Worm (Caenorhabditis elegans): Measurements from ENCODE around the gene C55A1.1.

C55A1.1 gene

ce11 chrV:15610350-15610940 is 11.2 kb upstream of the C55A1.1 start, which contains the start of the genes fbxa-153 and str-12:
TSS of gene fbxa-153 (minus strand) at chrV:15610384.
TSS of gene str-12 (plus strand) at chrV:15610890.
- no peak for TF ChIP-seq hlh-15 (tag; optimal IDR thresholded peaks at IDR 0.05)
- TF ChIP-seq dmd-4 (tag; optimal IDR thresholded peaks at IDR 0.05; ENCODE audit: borderline replicate concordance), result no peak
- no peak for TF ChIP-seq ceh-45 (GFP tag; IDR thresholded peaks at IDR 0.05)
- no peak for TF ChIP-seq pha-4 (tag; optimal IDR thresholded peaks at IDR 0.05)
- TF ChIP-seq ceh-6 (GFP tag; optimal IDR thresholded peaks at IDR 0.05), result no peak
- TF ChIP-seq hlh-30 (tag; optimal IDR thresholded peaks at IDR 0.05; ENCODE audit: insufficient read depth), result no peak
- TF ChIP-seq Y22D7AL.16 (tag; optimal IDR thresholded peaks at IDR 0.05), result no peak
- no peak for TF ChIP-seq ceh-48 (tag; optimal IDR thresholded peaks at IDR 0.05)
- no peak for TF ChIP-seq odd-2 (tag; optimal IDR thresholded peaks at IDR 0.05)
- TF ChIP-seq elt-4 (tag; optimal IDR thresholded peaks at IDR 0.05), result no peak
- no peak for TF ChIP-seq zip-5 (tag; optimal IDR thresholded peaks at IDR 0.05)
- TF ChIP-seq ceh-24 (tag; optimal IDR thresholded peaks at IDR 0.05), result no peak
- no peak for TF ChIP-seq madf-2 (tag; optimal IDR thresholded peaks at IDR 0.05)
- TF ChIP-seq hlh-6 (tag; optimal IDR thresholded peaks at IDR 0.05), result no peak
- TF ChIP-seq nhr-11 (tag; optimal IDR thresholded peaks at IDR 0.05), result no peak
- peak; percentile 56 for TF ChIP-seq ref-2 (tag; optimal IDR thresholded peaks at IDR 0.05)
- TF ChIP-seq mec-3 (tag; optimal IDR thresholded peaks at IDR 0.05; ENCODE audit: borderline replicate concordance), result no peak
- peak; percentile 73 for TF ChIP-seq ceh-34 (tag; optimal IDR thresholded peaks at IDR 0.05)
- TF ChIP-seq unc-3 (GFP tag; conservative IDR thresholded peaks at IDR 0.05), result no peak
- no peak for TF ChIP-seq unc-3 (tag; optimal IDR thresholded peaks at IDR 0.05)
- TF ChIP-seq lim-6 (tag; optimal IDR thresholded peaks at IDR 0.05), result peak; percentile 11
- TF ChIP-seq unc-86 (tag; optimal IDR thresholded peaks at IDR 0.05), result no peak
- TF ChIP-seq ets-4 (tag; optimal IDR thresholded peaks at IDR 0.05), result no peak
- no peak for TF ChIP-seq ztf-16 (tag; optimal IDR thresholded peaks at IDR 0.05)
- peak; percentile 76 for TF ChIP-seq ceh-31 (tag; optimal IDR thresholded peaks at IDR 0.05)
- no peak for TF ChIP-seq ahr-1 (tag; optimal IDR thresholded peaks at IDR 0.05)
- no peak for TF ChIP-seq pax-1 (tag; optimal IDR thresholded peaks at IDR 0.05)
- no peak for TF ChIP-seq nhr-232 (tag; optimal IDR thresholded peaks at IDR 0.05)
- TF ChIP-seq che-1 (tag; optimal IDR thresholded peaks at IDR 0.05), result no peak
- peak; percentile 24 for TF ChIP-seq nfya-1 (tag; optimal IDR thresholded peaks at IDR 0.05)
- no peak for TF ChIP-seq hlh-13 (GFP tag; optimal IDR thresholded peaks at IDR 0.05)
- TF ChIP-seq lin-11 (tag; optimal IDR thresholded peaks at IDR 0.05), result no peak
- TF ChIP-seq C38D4.7 (GFP tag; optimal IDR thresholded peaks at IDR 0.05), result no peak
- no peak for TF ChIP-seq sox-2 (GFP tag; IDR thresholded peaks at IDR 0.05)
- no peak for TF ChIP-seq sdc-2 (tag; optimal IDR thresholded peaks at IDR 0.05)
- TF ChIP-seq pha-2 (tag; optimal IDR thresholded peaks at IDR 0.05), result peak; percentile 23
- TF ChIP-seq fkh-6 (tag; optimal IDR thresholded peaks at IDR 0.05), result no peak
- no peak for TF ChIP-seq ceh-30 (tag; optimal IDR thresholded peaks at IDR 0.05)
- no peak for TF ChIP-seq pqm-1 (tag; optimal IDR thresholded peaks at IDR 0.05)
- no peak for TF ChIP-seq pros-1 (tag; optimal IDR thresholded peaks at IDR 0.05)
- no peak for TF ChIP-seq rnt-1 (tag; optimal IDR thresholded peaks at IDR 0.05)
- no peak for TF ChIP-seq C08G9.2 (tag; optimal IDR thresholded peaks at IDR 0.05)
- no peak for TF ChIP-seq fax-1 (tag; optimal IDR thresholded peaks at IDR 0.05)
- TF ChIP-seq tbx-7 (tag; optimal IDR thresholded peaks at IDR 0.05), result no peak
- TF ChIP-seq pag-3 (tag; optimal IDR thresholded peaks at IDR 0.05; ENCODE audit: borderline replicate concordance), result no peak
- TF ChIP-seq syd-9 (tag; optimal IDR thresholded peaks at IDR 0.05), result no peak
- TF ChIP-seq elt-2 (tag; optimal IDR thresholded peaks at IDR 0.05), result no peak
- peak; percentile 74 for TF ChIP-seq ceh-14 (tag; optimal IDR thresholded peaks at IDR 0.05)
- TF ChIP-seq pat-9 (tag; optimal IDR thresholded peaks at IDR 0.05), result no peak
- TF ChIP-seq eyg-1 (tag; optimal IDR thresholded peaks at IDR 0.05), result no peak
- TF ChIP-seq dve-1 (tag; optimal IDR thresholded peaks at IDR 0.05), result no peak
- no peak for TF ChIP-seq ceh-22 (tag; optimal IDR thresholded peaks at IDR 0.05)
- TF ChIP-seq npax-4 (tag; optimal IDR thresholded peaks at IDR 0.05), result no peak
- no peak for TF ChIP-seq hlh-8 (tag; optimal IDR thresholded peaks at IDR 0.05)

Measured in whole organism, late embryonic.